Fruit fly (Drosophila melanogaster) whole organism: Measurements from ENCODE around the gene ast.

Experiments used
- CG8478 ChIP-seq: fragments of >200 bp; optimal IDR thresholded peaks from 2 replicates; lab custom pipeline; 2018; ENCODE audit warnings: inconsistent platforms
- Dll ChIP-seq: fragments of >200 bp; optimal IDR thresholded peaks from 2 replicates; lab custom pipeline; 2017
- EcR ChIP-seq, 2 experiments: fragments of >200 bp; optimal IDR thresholded peaks; 2 replicates each; lab custom pipeline; 2017; ENCODE audit warnings: missing biosample characterization in 2 of 2, missing genetic modification characterization in 2 of 2, missing genetic modification reagents in 2 of 2
- pan ChIP-seq: fragments of >200 bp; optimal IDR thresholded peaks from 2 replicates; lab custom pipeline; 2017
- psq ChIP-seq: fragments of >200 bp; optimal IDR thresholded peaks from 2 replicates; lab custom pipeline; 2017
- usp ChIP-seq: fragments of >200 bp; optimal IDR thresholded peaks from 2 replicates; lab custom pipeline; 2017; ENCODE audit warnings: missing biosample characterization, missing genetic modification characterization, mixed read lengths

DNA sequence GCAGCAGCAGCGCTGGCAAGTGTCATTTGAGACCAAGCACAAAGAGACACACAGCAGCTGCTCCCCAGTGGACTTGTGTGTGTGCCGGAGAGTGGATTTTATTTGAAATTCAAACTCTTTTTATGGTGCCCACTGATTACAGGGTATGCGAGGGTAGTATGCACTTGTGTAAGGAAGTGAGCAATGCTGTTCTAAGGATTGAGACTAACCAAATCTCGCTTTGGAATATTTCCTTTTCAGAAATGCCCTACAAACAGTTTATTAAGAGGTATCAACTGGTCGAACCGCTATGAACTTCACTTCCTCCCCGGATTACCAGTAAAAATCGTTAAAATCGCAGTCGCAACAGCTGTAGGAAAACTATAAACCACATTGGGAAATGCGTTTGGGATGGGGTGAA, 2.0 kb upstream of the ast start:
- TF ChIP-seq EcR (GFP tag; optimal IDR thresholded peaks at IDR 0.05; lab: Kevin White, UChicago) (no peak), usp (GFP tag; lab: Kevin White, UChicago) (no peak), pan (lab: Kevin White, UChicago) (peak; percentile 69), CG8478 (lab: Kevin White, UChicago) (no peak), psq (lab: Kevin White, UChicago) (no peak), Dll (lab: Kevin White, UChicago) (no peak)
